Worm (Caenorhabditis elegans) whole organism, mixed stage, embryonic: ENCODE data around the gene D2096.13.

Experiments
- ces-1 ChIP-seq: fragments of 150-350 bp; optimal IDR thresholded peaks from 2 replicates; lab custom pipeline; 2014; ENCODE audit warnings: missing biosample characterization, missing genetic modification reagents, missing genetic modification characterization
- drap-1 ChIP-seq: fragments of 200-800 bp; sonication (Bioruptor generic); optimal IDR thresholded peaks from 3 replicates; lab custom pipeline; 2018; ENCODE audit warnings: mild to moderate bottlenecking, missing genetic modification characterization, missing compliant biosample characterization
- elt-3 ChIP-seq: fragments of 150-350 bp; optimal IDR thresholded peaks from 2 replicates; lab custom pipeline; 2014; ENCODE audit warnings: missing biosample characterization, missing genetic modification characterization
- lin-32 ChIP-seq: fragments of 200-800 bp; sonication (Bioruptor generic); optimal IDR thresholded peaks from 2 replicates; lab custom pipeline; 2018; ENCODE audit warnings: mild to moderate bottlenecking, missing genetic modification characterization, missing compliant biosample characterization
- lsy-2 ChIP-seq: fragments of 150-350 bp; optimal IDR thresholded peaks from 2 replicates; lab custom pipeline; 2014; ENCODE audit warnings: missing biosample characterization, missing genetic modification characterization
- pha-4 ChIP-seq: fragments of 150-350 bp; optimal IDR thresholded peaks from 2 replicates; lab custom pipeline; 2018; ENCODE audit warnings: missing biosample characterization, missing genetic modification reagents, missing genetic modification characterization
- sem-2 ChIP-seq: fragments of 200-800 bp; sonication (Bioruptor generic); optimal IDR thresholded peaks from 2 replicates; lab custom pipeline; 2018; ENCODE audit warnings: mild to moderate bottlenecking, missing genetic modification characterization, missing compliant biosample characterization
- snpc-4 ChIP-seq: fragments of 150-350 bp; optimal IDR thresholded peaks from 2 replicates; lab custom pipeline; 2014; ENCODE audit warnings: missing biosample characterization, missing genetic modification characterization
- sptf-1 ChIP-seq: sonication (generic microtip); optimal IDR thresholded peaks from 2 replicates; lab custom pipeline; 2017; ENCODE audit warnings: mild to moderate bottlenecking, missing genetic modification characterization, moderate library complexity, missing compliant biosample characterization
- unc-39 ChIP-seq: fragments of 150-350 bp; optimal IDR thresholded peaks from 2 replicates; lab custom pipeline; 2014; ENCODE audit warnings: missing biosample characterization, missing genetic modification characterization
- unc-62 ChIP-seq: fragments of 150-350 bp; optimal IDR thresholded peaks from 2 replicates; lab custom pipeline; 2014; ENCODE audit warnings: missing biosample characterization, missing genetic modification reagents, missing genetic modification characterization
- zip-8 ChIP-seq: fragments of 150-350 bp; optimal IDR thresholded peaks from 2 replicates; lab custom pipeline; 2014; ENCODE audit warnings: missing biosample characterization, missing genetic modification characterization
- ztf-11 ChIP-seq: fragments of 150-350 bp; optimal IDR thresholded peaks from 2 replicates; lab custom pipeline; 2014; ENCODE audit warnings: missing biosample characterization, missing genetic modification characterization

DNA sequence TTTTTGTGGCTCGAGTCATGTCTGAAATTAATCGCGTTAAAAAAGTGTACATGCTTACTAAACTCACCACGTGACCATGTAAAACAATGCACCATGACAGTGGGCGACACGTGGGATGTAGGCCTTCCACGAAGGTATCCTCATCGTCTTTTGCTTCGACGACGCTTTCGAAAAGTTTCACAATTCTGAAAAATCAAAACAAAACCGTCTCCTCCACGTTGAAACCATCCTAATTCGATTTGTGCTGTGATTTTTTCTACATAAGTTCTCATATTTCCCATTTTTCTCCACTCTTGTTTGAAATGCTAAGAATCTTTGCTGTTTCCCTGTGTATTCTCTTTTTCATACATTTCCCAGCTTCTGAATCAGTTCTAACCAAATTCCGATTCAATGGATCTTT is 3.8 kb downstream of the D2096.13 start, which contains the start of gene F17E9.3:
- TF ChIP-seq lsy-2 (tag; lab: Kevin White, UChicago) (no peak), zip-8 (tag; lab: Kevin White, UChicago) (no peak), drap-1 (GFP tag; lab: Kevin White, UChicago) (no peak), unc-39 (tag; lab: Kevin White, UChicago) (no peak), sem-2 (GFP tag; lab: Kevin White, UChicago) (no peak), lin-32 (GFP tag; lab: Kevin White, UChicago) (no peak), ces-1 (GFP tag; lab: Kevin White, UChicago) (no peak), snpc-4 (tag; lab: Kevin White, UChicago) (no peak), ztf-11 (tag; lab: Kevin White, UChicago) (no peak), unc-62 (GFP tag; lab: Kevin White, UChicago) (no peak), sptf-1 (no peak), pha-4 (tag; lab: Kevin White, UChicago) (no peak), elt-3 (no peak)
